Fruit fly (Drosophila melanogaster): ENCODE data around the gene CG4558.

Gene CG4558

dm6 chrX:6849178-6849956, at the start of gene CG4558, which contains the start of gene Cht11:
CG4558 (plus strand) TSS chrX:6849770.
Cht11 (minus strand) TSS chrX:6849517.
- TF ChIP-seq CG8478 (optimal IDR thresholded peaks at IDR 0.05) (no peak), CTCF (optimal IDR thresholded peaks at IDR 0.05) (no peak)

dm6 chrX:6800726-6801296, 48.8 kb upstream of the CG4558 start:
- TF ChIP-seq CG8478 (optimal IDR thresholded peaks at IDR 0.05) (no peak), CTCF (optimal IDR thresholded peaks at IDR 0.05) (no peak)

dm6 chrX:6802376-6803080, 47.0 kb upstream of the CG4558 start:
- TF ChIP-seq CTCF (optimal IDR thresholded peaks at IDR 0.05) (no peak), CG8478 (optimal IDR thresholded peaks at IDR 0.05) (no peak)

dm6 chrX:6803312-6803794, 46.2 kb upstream of the CG4558 start, which contains the start of the genes C3G and pod1:
C3G (minus strand) TSS chrX:6803593.
pod1 (plus strand) TSS chrX:6803684.
- TF ChIP-seq CG8478 (optimal IDR thresholded peaks at IDR 0.05) = no peak
- TF ChIP-seq CTCF (optimal IDR thresholded peaks at IDR 0.05) = peak in 1 of 2 experiments; percentile 35

dm6 chrX:6803880-6804484, 45.6 kb upstream of the CG4558 start:
- TF ChIP-seq CTCF (optimal IDR thresholded peaks at IDR 0.05) (no peak), CG8478 (optimal IDR thresholded peaks at IDR 0.05) (no peak)

dm6 chrX:6804485-6805295, 44.9 kb upstream of the CG4558 start:
- TF ChIP-seq CG8478 (optimal IDR thresholded peaks at IDR 0.05) = no peak
- TF ChIP-seq CTCF (optimal IDR thresholded peaks at IDR 0.05) = no peak

dm6 chrX:6805404-6805803, 44.2 kb upstream of the CG4558 start:
- TF ChIP-seq CG8478 (optimal IDR thresholded peaks at IDR 0.05) = no peak
- no peak for TF ChIP-seq CTCF (optimal IDR thresholded peaks at IDR 0.05)

- TF ChIP-seq CG8478 (optimal IDR thresholded peaks at IDR 0.05) (no peak), CTCF (optimal IDR thresholded peaks at IDR 0.05) (no peak)
Measured at dm6 chrX:6813678-6814077, 35.9 kb upstream of the CG4558 start, which contains the start of gene iav. iav (plus strand) TSS chrX:6813978.

dm6 chrX:6820703-6821102, 28.9 kb upstream of the CG4558 start, which contains the start of the genes Nf-YC and xit:
Nf-YC (minus strand) TSS chrX:6820919.
xit (plus strand) TSS chrX:6821016.
- TF ChIP-seq CG8478 (optimal IDR thresholded peaks at IDR 0.05) (no peak), CTCF (optimal IDR thresholded peaks at IDR 0.05) (peak; percentile 40 to 51)

dm6 chrX:6822904-6823303, 26.7 kb upstream of the CG4558 start, which contains the start of gene Atx-1:
Atx-1 (plus strand) TSS chrX:6823204.
- TF ChIP-seq CTCF (optimal IDR thresholded peaks at IDR 0.05) = no peak
- TF ChIP-seq CG8478 (optimal IDR thresholded peaks at IDR 0.05) = no peak

- TF ChIP-seq CTCF (optimal IDR thresholded peaks at IDR 0.05) = no peak
- no peak for TF ChIP-seq CG8478 (optimal IDR thresholded peaks at IDR 0.05)
Measured at dm6 chrX:6824203-6824602, 25.4 kb upstream of the CG4558 start, which contains the start of gene nonC. nonC (plus strand) TSS chrX:6824496.

- no peak for TF ChIP-seq CG8478 (optimal IDR thresholded peaks at IDR 0.05)
- no peak for TF ChIP-seq CTCF (optimal IDR thresholded peaks at IDR 0.05)
Measured at dm6 chrX:6832584-6832983, 17.0 kb upstream of the CG4558 start, which contains the start of gene mAChR-C. mAChR-C (minus strand) TSS chrX:6832684.

- no peak for TF ChIP-seq CTCF (optimal IDR thresholded peaks at IDR 0.05)
- TF ChIP-seq CG8478 (optimal IDR thresholded peaks at IDR 0.05) = no peak
Measured at dm6 chrX:6843841-6844440, 5.6 kb upstream of the CG4558 start, which contains the start of the genes CG14435 and Tmf. CG14435 (minus strand) TSS chrX:6843921. Tmf (plus strand) TSS chrX:6844341.
